Worm (Caenorhabditis elegans) whole organism, late embryonic: ENCODE measurements around the gene irld-9.

Source experiments
- F13H6.1 ChIP-seq: sonication (generic microtip); optimal IDR thresholded peaks from 2 replicates; lab custom pipeline; 2016; ENCODE audit warnings: missing genetic modification characterization, missing compliant biosample characterization
- K09A11.1 ChIP-seq: sonication (generic microtip); optimal IDR thresholded peaks from 2 replicates; lab custom pipeline; 2017; ENCODE audit warnings: antibody characterized with exemption, mild to moderate bottlenecking, missing genetic modification characterization, missing compliant biosample characterization; ENCODE audit not compliant: insufficient read depth
- Y22D7AL.16 ChIP-seq: sonication (generic microtip); optimal IDR thresholded peaks from 2 replicates; lab custom pipeline; 2016; ENCODE audit warnings: missing genetic modification characterization, missing compliant biosample characterization
- ahr-1 ChIP-seq: sonication (generic microtip); optimal IDR thresholded peaks from 2 replicates; lab custom pipeline; 2016; ENCODE audit warnings: missing genetic modification characterization, missing compliant biosample characterization
- ceh-14 ChIP-seq: sonication (generic microtip); optimal IDR thresholded peaks from 2 replicates; lab custom pipeline; 2016; ENCODE audit warnings: missing genotype, missing genetic modification characterization, missing compliant biosample characterization
- ceh-19 ChIP-seq: fragments of 200-800 bp; sonication (Bioruptor generic); optimal IDR thresholded peaks from 2 replicates; lab custom pipeline; 2018; ENCODE audit warnings: mild to moderate bottlenecking, missing genetic modification characterization, missing compliant biosample characterization
- ceh-2 ChIP-seq: sonication (generic microtip); optimal IDR thresholded peaks from 2 replicates; lab custom pipeline; 2016; ENCODE audit warnings: missing genotype, missing genetic modification characterization, missing compliant biosample characterization
- ceh-22 ChIP-seq: sonication (generic microtip); optimal IDR thresholded peaks from 2 replicates; lab custom pipeline; 2017; ENCODE audit warnings: missing biosample characterization, missing genetic modification characterization
- ceh-24 ChIP-seq: sonication (generic microtip); optimal IDR thresholded peaks from 2 replicates; lab custom pipeline; 2016; ENCODE audit warnings: mild to moderate bottlenecking, missing genetic modification characterization, missing compliant biosample characterization
- ceh-45 ChIP-seq: fragments of 200-800 bp; sonication (Bioruptor generic); IDR thresholded peaks from 2 replicates; pipeline ENCODE4 v1.3.6; 2022; ENCODE audit warnings: missing genetic modification reagents, missing genetic modification characterization, missing compliant biosample characterization
- ceh-48 ChIP-seq: sonication (generic microtip); optimal IDR thresholded peaks from 2 replicates; lab custom pipeline; 2016; ENCODE audit warnings: missing genetic modification characterization, inconsistent platforms, missing compliant biosample characterization
- ceh-6 ChIP-seq: fragments of 200-800 bp; sonication (Bioruptor generic); optimal IDR thresholded peaks from 2 replicates; lab custom pipeline; 2018; ENCODE audit warnings: mild to moderate bottlenecking, missing genetic modification characterization, missing compliant biosample characterization
- ceh-9 ChIP-seq: sonication (generic microtip); optimal IDR thresholded peaks from 2 replicates; lab custom pipeline; 2016; ENCODE audit warnings: mild to moderate bottlenecking, missing genetic modification characterization, inconsistent platforms, missing compliant biosample characterization
- dmd-4 ChIP-seq: sonication (generic microtip); optimal IDR thresholded peaks from 2 replicates; lab custom pipeline; 2016; ENCODE audit warnings: borderline replicate concordance, missing genetic modification characterization, missing compliant biosample characterization
- dve-1 ChIP-seq: sonication (generic microtip); optimal IDR thresholded peaks from 2 replicates; lab custom pipeline; 2017; ENCODE audit warnings: antibody characterized with exemption, mild to moderate bottlenecking, missing genetic modification characterization, missing compliant biosample characterization
- elt-4 ChIP-seq: sonication (generic microtip); optimal IDR thresholded peaks from 2 replicates; lab custom pipeline; 2016; ENCODE audit warnings: missing genetic modification characterization, missing compliant biosample characterization
- ets-4 ChIP-seq: sonication (generic microtip); optimal IDR thresholded peaks from 2 replicates; lab custom pipeline; 2016; ENCODE audit warnings: missing genetic modification characterization, missing compliant biosample characterization
- eyg-1 ChIP-seq: sonication (generic microtip); optimal IDR thresholded peaks from 2 replicates; lab custom pipeline; 2016; ENCODE audit warnings: missing genotype, missing genetic modification characterization, missing compliant biosample characterization
- fkh-10 ChIP-seq: fragments of 150-350 bp; optimal IDR thresholded peaks from 2 replicates; lab custom pipeline; 2014; ENCODE audit warnings: missing biosample characterization, missing genetic modification reagents, missing genetic modification characterization
- fkh-6 ChIP-seq: sonication (generic microtip); optimal IDR thresholded peaks from 2 replicates; lab custom pipeline; 2016; ENCODE audit warnings: missing genetic modification characterization, missing compliant biosample characterization
- hlh-6 ChIP-seq: sonication (generic microtip); optimal IDR thresholded peaks from 2 replicates; lab custom pipeline; 2016; ENCODE audit warnings: missing genotype, missing genetic modification characterization, missing compliant biosample characterization
- lim-6 ChIP-seq: sonication (generic microtip); optimal IDR thresholded peaks from 2 replicates; lab custom pipeline; 2016; ENCODE audit warnings: missing genetic modification characterization, missing compliant biosample characterization
- lin-11 ChIP-seq: fragments of 200-800 bp; sonication (Bioruptor generic); optimal IDR thresholded peaks from 2 replicates; lab custom pipeline; 2018; ENCODE audit warnings: mild to moderate bottlenecking, missing genetic modification characterization, missing compliant biosample characterization
- madf-2 ChIP-seq: sonication (generic microtip); optimal IDR thresholded peaks from 2 replicates; lab custom pipeline; 2017; ENCODE audit warnings: missing genetic modification characterization, missing compliant biosample characterization
- mec-3 ChIP-seq: sonication (generic microtip); optimal IDR thresholded peaks from 2 replicates; lab custom pipeline; 2016; ENCODE audit warnings: borderline replicate concordance, missing genetic modification characterization, missing compliant biosample characterization
- nhr-11 ChIP-seq: fragments of 150-350 bp; optimal IDR thresholded peaks from 2 replicates; lab custom pipeline; 2014; ENCODE audit warnings: missing biosample characterization, missing genetic modification characterization
- npax-4 ChIP-seq: sonication (generic microtip); optimal IDR thresholded peaks from 2 replicates; lab custom pipeline; 2016; ENCODE audit warnings: missing genetic modification characterization, missing compliant biosample characterization
- odd-2 ChIP-seq: sonication (generic microtip); optimal IDR thresholded peaks from 2 replicates; lab custom pipeline; 2017; ENCODE audit warnings: antibody characterized with exemption, mild to moderate bottlenecking, missing genetic modification characterization, missing compliant biosample characterization
- pag-3 ChIP-seq: sonication (generic microtip); optimal IDR thresholded peaks from 2 replicates; lab custom pipeline; 2016; ENCODE audit warnings: missing compliant biosample characterization, missing genetic modification characterization, borderline replicate concordance
- pat-9 ChIP-seq: fragments of 200-800 bp; sonication (Bioruptor generic); optimal IDR thresholded peaks from 2 replicates; lab custom pipeline; 2018; ENCODE audit warnings: mild to moderate bottlenecking, missing genetic modification characterization, moderate library complexity, missing compliant biosample characterization
- pax-1 ChIP-seq: fragments of 150-350 bp; optimal IDR thresholded peaks from 2 replicates; lab custom pipeline; 2014; ENCODE audit warnings: missing biosample characterization, missing genetic modification characterization
- pqm-1 ChIP-seq: sonication (generic microtip); optimal IDR thresholded peaks from 2 replicates; lab custom pipeline; 2016; ENCODE audit warnings: missing genetic modification characterization, missing compliant biosample characterization
- rnt-1 ChIP-seq: sonication (generic microtip); optimal IDR thresholded peaks from 2 replicates; lab custom pipeline; 2016; ENCODE audit warnings: missing genetic modification characterization, missing compliant biosample characterization
- sox-2 ChIP-seq: fragments of 200-800 bp; sonication (Bioruptor generic); IDR thresholded peaks from 2 replicates; pipeline ENCODE4 v1.3.6; 2022; ENCODE audit warnings: missing genetic modification reagents, missing genetic modification characterization, missing compliant biosample characterization
- sox-4 ChIP-seq: sonication (generic microtip); optimal IDR thresholded peaks from 2 replicates; lab custom pipeline; 2017; ENCODE audit warnings: mild to moderate bottlenecking, missing genetic modification characterization, inconsistent platforms, missing compliant biosample characterization
- syd-9 ChIP-seq: sonication (generic microtip); optimal IDR thresholded peaks from 2 replicates; lab custom pipeline; 2016; ENCODE audit warnings: mild to moderate bottlenecking, missing genetic modification characterization, moderate library complexity, missing compliant biosample characterization
- tbx-2 ChIP-seq: sonication (generic microtip); optimal IDR thresholded peaks from 2 replicates; lab custom pipeline; 2016; ENCODE audit warnings: missing genetic modification characterization, missing compliant biosample characterization
- ttx-3 ChIP-seq: sonication (generic microtip); optimal IDR thresholded peaks from 2 replicates; lab custom pipeline; 2016; ENCODE audit warnings: missing genetic modification reagents, missing genetic modification characterization, missing compliant biosample characterization
- unc-3 ChIP-seq, 2 experiments: fragments of 200-800 bp in 1 of 2; sonication (Bioruptor generic) in 1 of 2; sonication (generic microtip) in 1 of 2; conservative IDR thresholded peaks in 1 of 2; optimal IDR thresholded peaks in 1 of 2; 2 replicates each; pipeline versions ENCODE4 v1.3.6 to Lab custom; 2016 to 2022; ENCODE audit warnings: missing compliant biosample characterization in 2 of 2, missing genetic modification characterization in 2 of 2, missing genetic modification reagents in 1 of 2
- unc-42 ChIP-seq: sonication (generic microtip); optimal IDR thresholded peaks from 2 replicates; lab custom pipeline; 2016; ENCODE audit warnings: missing genotype, missing genetic modification characterization, missing compliant biosample characterization
- zip-5 ChIP-seq: sonication (generic microtip); optimal IDR thresholded peaks from 2 replicates; lab custom pipeline; 2016; ENCODE audit warnings: missing genetic modification characterization, missing compliant biosample characterization
- ztf-16 ChIP-seq: sonication (generic microtip); optimal IDR thresholded peaks from 2 replicates; lab custom pipeline; 2017; ENCODE audit warnings: missing genetic modification characterization, missing compliant biosample characterization

The irld-9 gene

ce11 chrII:1759602-1760001, 20.9 kb upstream of the irld-9 start, which contains the start of gene F36H5.18:
TSS of gene F36H5.18 (plus strand) at chrII:1759902.
- no peak for TF ChIP-seq ceh-22 (tag; lab: Kevin White, UChicago)
- no peak for TF ChIP-seq pag-3 (tag; lab: Kevin White, UChicago)
- no peak for TF ChIP-seq ceh-14 (tag; lab: Kevin White, UChicago)
- TF ChIP-seq unc-42: no peak
- TF ChIP-seq hlh-6 (tag; lab: Kevin White, UChicago): no peak
- no peak for TF ChIP-seq fkh-6 (tag; lab: Kevin White, UChicago)
- no peak for TF ChIP-seq ceh-19 (GFP tag; lab: Kevin White, UChicago)
- no peak for TF ChIP-seq elt-4
- no peak for TF ChIP-seq dmd-4 (tag; lab: Kevin White, UChicago)
- TF ChIP-seq pqm-1 (tag; lab: Kevin White, UChicago): no peak
- no peak for TF ChIP-seq rnt-1 (tag; lab: Kevin White, UChicago)
- TF ChIP-seq eyg-1 (tag; lab: Kevin White, UChicago): no peak
- no peak for TF ChIP-seq ztf-16 (tag; lab: Kevin White, UChicago)
- no peak for TF ChIP-seq ttx-3
- TF ChIP-seq sox-4 (tag; lab: Kevin White, UChicago): no peak
- no peak for TF ChIP-seq ceh-2 (tag; lab: Kevin White, UChicago)
- TF ChIP-seq ceh-24 (tag; lab: Kevin White, UChicago): no peak

ce11 chrII:1757033-1757432, 18.3 kb upstream of the irld-9 start, which contains the start of gene F36H5.10:
TSS of gene F36H5.10 (plus strand) at chrII:1757333.
- TF ChIP-seq fkh-10 (GFP tag; lab: Kevin White, UChicago): no peak

- TF ChIP-seq lin-11 (tag; lab: Kevin White, UChicago): no peak
- no peak for TF ChIP-seq ceh-24 (tag; lab: Kevin White, UChicago)
- no peak for TF ChIP-seq ceh-48 (tag; lab: Kevin White, UChicago)
- no peak for TF ChIP-seq ceh-19 (GFP tag; lab: Kevin White, UChicago)
- TF ChIP-seq pat-9 (tag; lab: Kevin White, UChicago): no peak
- TF ChIP-seq pag-3 (tag; lab: Kevin White, UChicago): no peak
- TF ChIP-seq nhr-11 (tag; lab: Kevin White, UChicago): no peak
- TF ChIP-seq dve-1 (tag; lab: Kevin White, UChicago): no peak
- no peak for TF ChIP-seq pax-1 (tag; lab: Kevin White, UChicago)
- no peak for TF ChIP-seq odd-2
- TF ChIP-seq zip-5 (tag; lab: Kevin White, UChicago): no peak
- TF ChIP-seq mec-3 (tag; lab: Kevin White, UChicago): no peak
- TF ChIP-seq ahr-1 (tag; lab: Kevin White, UChicago): no peak
- TF ChIP-seq syd-9 (tag; lab: Kevin White, UChicago): no peak
- no peak for TF ChIP-seq fkh-10 (GFP tag; lab: Kevin White, UChicago)
- no peak for TF ChIP-seq sox-2 (GFP tag; lab: Robert Waterston, UW)
- TF ChIP-seq unc-3 (GFP tag; conservative IDR thresholded peaks at IDR 0.05; lab: Robert Waterston, UW): no peak
- no peak for TF ChIP-seq unc-3 (tag; optimal IDR thresholded peaks at IDR 0.05; lab: Kevin White, UChicago)
- no peak for TF ChIP-seq ets-4 (tag; lab: Kevin White, UChicago)
- TF ChIP-seq fkh-6 (tag; lab: Kevin White, UChicago): no peak
These were observed 17.8 kb upstream of the irld-9 start, which contains the start of gene fbxb-53 for ce11 chrII:1756582-1756981. TSS of gene fbxb-53 (plus strand) at chrII:1756882.

- no peak for TF ChIP-seq madf-2 (tag; lab: Kevin White, UChicago)
- TF ChIP-seq F13H6.1 (tag; lab: Kevin White, UChicago): no peak
- no peak for TF ChIP-seq ceh-48 (tag; lab: Kevin White, UChicago)
- TF ChIP-seq tbx-2 (tag; lab: Kevin White, UChicago): no peak
- TF ChIP-seq npax-4 (tag; lab: Kevin White, UChicago): no peak
- no peak for TF ChIP-seq Y22D7AL.16 (tag; lab: Kevin White, UChicago)
- no peak for TF ChIP-seq lim-6 (tag; lab: Kevin White, UChicago)
- TF ChIP-seq ceh-9 (tag; lab: Kevin White, UChicago): no peak
- TF ChIP-seq fkh-10 (GFP tag; lab: Kevin White, UChicago): no peak
- TF ChIP-seq ceh-45 (GFP tag; lab: Robert Waterston, UW): no peak
- TF ChIP-seq ceh-6 (GFP tag; lab: Kevin White, UChicago): no peak
- TF ChIP-seq K09A11.1 (tag; lab: Kevin White, UChicago): no peak
These were observed 17.3 kb upstream of the irld-9 start, which contains the start of gene F36H5.17 for ce11 chrII:1756072-1756471. TSS of gene F36H5.17 (minus strand) at chrII:1756172.
